Worm (Caenorhabditis elegans) whole organism, L1 larva: Measurements from ENCODE around the gene C44H4.6.
A peak's percentile ranks its signal among the peaks of the same experiment; 100 is the strongest.

Experiments
- C04F5.9 ChIP-seq: sonication (generic microtip); optimal IDR thresholded peaks from 2 replicates; lab custom pipeline; 2016; ENCODE audit warnings: missing genetic modification characterization, missing compliant biosample characterization
- F16B12.6 ChIP-seq: fragments of 150-350 bp; optimal IDR thresholded peaks from 2 replicates; lab custom pipeline; 2014; ENCODE audit warnings: missing biosample characterization, missing genetic modification characterization
- Y116A8C.19 ChIP-seq: sonication (generic microtip); optimal IDR thresholded peaks from 2 replicates; lab custom pipeline; 2016; ENCODE audit warnings: missing compliant biosample characterization, missing genetic modification characterization, borderline replicate concordance
- alr-1 ChIP-seq: fragments of 200-800 bp; sonication (Bioruptor generic); optimal IDR thresholded peaks from 2 replicates; lab custom pipeline; 2018; ENCODE audit warnings: borderline replicate concordance, mild to moderate bottlenecking, missing genetic modification characterization, missing compliant biosample characterization
- aly-2 ChIP-seq: fragments of 150-350 bp; optimal IDR thresholded peaks from 2 replicates; lab custom pipeline; 2014; ENCODE audit warnings: missing biosample characterization, missing genetic modification characterization
- ama-1 ChIP-seq: fragments of 150-350 bp; optimal IDR thresholded peaks from 2 replicates; lab custom pipeline; 2014
- blmp-1 ChIP-seq: fragments of 150-350 bp; optimal IDR thresholded peaks from 2 replicates; lab custom pipeline; 2014; ENCODE audit warnings: missing biosample characterization, missing genetic modification characterization
- ceh-90 ChIP-seq: sonication (generic microtip); optimal IDR thresholded peaks from 2 replicates; lab custom pipeline; 2016; ENCODE audit warnings: missing genetic modification characterization, missing compliant biosample characterization
- egl-13 ChIP-seq: sonication (generic microtip); optimal IDR thresholded peaks from 2 replicates; lab custom pipeline; 2016; ENCODE audit warnings: missing genotype, missing genetic modification reagents, missing genetic modification characterization, missing compliant biosample characterization
- elt-3 ChIP-seq, 6 experiments: fragments of 150-350 bp in 1 of 6; sonication (generic microtip); optimal IDR thresholded peaks; 2 replicates each; lab custom pipeline; 2017 to 2018; ENCODE audit warnings: missing biosample characterization in 6 of 6, missing genetic modification characterization in 6 of 6, inconsistent platforms in 1 of 6
- ets-5 ChIP-seq: fragments of 200-800 bp; sonication (Bioruptor generic); IDR thresholded peaks from 2 replicates; pipeline ENCODE4 v1.3.6; 2022; ENCODE audit warnings: missing genetic modification characterization, missing compliant biosample characterization
- fkh-10 ChIP-seq: sonication (generic microtip); optimal IDR thresholded peaks from 2 replicates; lab custom pipeline; 2017; ENCODE audit warnings: missing biosample characterization, missing genetic modification reagents, missing genetic modification characterization
- fos-1 ChIP-seq: fragments of 150-350 bp; optimal IDR thresholded peaks from 2 replicates; lab custom pipeline; 2014; ENCODE audit warnings: missing biosample characterization, missing genetic modification characterization
- hlh-17 ChIP-seq: fragments of 200-800 bp; sonication (Bioruptor generic); optimal IDR thresholded peaks from 2 replicates; lab custom pipeline; 2018; ENCODE audit warnings: missing genetic modification characterization, mild to moderate bottlenecking, missing compliant biosample characterization, moderate library complexity, borderline replicate concordance
- hpl-2 ChIP-seq: fragments of 150-350 bp; optimal IDR thresholded peaks from 2 replicates; lab custom pipeline; 2014; ENCODE audit warnings: missing biosample characterization, missing genetic modification reagents, missing genetic modification characterization
- jun-1 ChIP-seq: fragments of 150-350 bp; optimal IDR thresholded peaks from 2 replicates; lab custom pipeline; 2014; ENCODE audit warnings: missing biosample characterization, missing genetic modification reagents, missing genetic modification characterization
- lin-13 ChIP-seq: fragments of 150-350 bp; optimal IDR thresholded peaks from 2 replicates; lab custom pipeline; 2014; ENCODE audit warnings: missing biosample characterization, missing genetic modification reagents, missing genetic modification characterization
- lin-14 ChIP-seq: fragments of 200-800 bp; sonication (Bioruptor generic); optimal IDR thresholded peaks from 2 replicates; lab custom pipeline; 2018; ENCODE audit warnings: mild to moderate bottlenecking, missing genetic modification characterization, moderate library complexity, missing compliant biosample characterization
- lin-15B ChIP-seq: fragments of 150-350 bp; sonication (generic microtip); optimal IDR thresholded peaks from 3 replicates; lab custom pipeline; 2014; ENCODE audit warnings: missing biosample characterization, missing genetic modification characterization
- lin-35 ChIP-seq, 2 experiments: fragments of 150-350 bp; optimal IDR thresholded peaks; 2 replicates each; lab custom pipeline; 2014; ENCODE audit warnings: missing biosample characterization in 2 of 2, missing genetic modification characterization in 2 of 2, missing genetic modification reagents in 2 of 2
- lin-39 ChIP-seq: fragments of 150-350 bp; optimal IDR thresholded peaks from 2 replicates; lab custom pipeline; 2014; ENCODE audit warnings: missing biosample characterization, missing genetic modification reagents, missing genetic modification characterization
- lir-3 ChIP-seq: sonication (generic microtip); optimal IDR thresholded peaks from 2 replicates; lab custom pipeline; 2016; ENCODE audit warnings: mild to moderate bottlenecking, missing genetic modification characterization, moderate library complexity, missing compliant biosample characterization; ENCODE audit not compliant: poor library complexity
- mab-9 ChIP-seq: fragments of 200-800 bp; sonication (Bioruptor generic); IDR thresholded peaks from 2 replicates; pipeline ENCODE4 v1.3.6; 2022; ENCODE audit warnings: missing genetic modification reagents, missing genetic modification characterization, missing compliant biosample characterization
- mdl-1 ChIP-seq, 2 experiments: fragments of 150-350 bp; optimal IDR thresholded peaks; 2 replicates each; lab custom pipeline; 2014 to 2017; ENCODE audit warnings: missing biosample characterization in 2 of 2, missing genetic modification characterization in 2 of 2, inconsistent platforms in 1 of 2
- mef-2 ChIP-seq: fragments of 150-350 bp; optimal IDR thresholded peaks from 2 replicates; lab custom pipeline; 2014; ENCODE audit warnings: missing biosample characterization, missing genetic modification characterization
- mep-1 ChIP-seq: fragments of 150-350 bp; optimal IDR thresholded peaks from 2 replicates; lab custom pipeline; 2014; ENCODE audit warnings: missing biosample characterization, missing genetic modification characterization
- nhr-19 ChIP-seq: fragments of 200-800 bp; sonication (Bioruptor generic); conservative IDR thresholded peaks from 2 replicates; pipeline ENCODE4 v1.3.6; 2022; ENCODE audit warnings: missing genetic modification characterization, missing compliant biosample characterization
- nhr-20 ChIP-seq: sonication (generic microtip); optimal IDR thresholded peaks from 2 replicates; lab custom pipeline; 2016; ENCODE audit warnings: mild to moderate bottlenecking, missing genetic modification characterization, missing compliant biosample characterization
- nhr-237 ChIP-seq: fragments of 150-350 bp; optimal IDR thresholded peaks from 2 replicates; lab custom pipeline; 2014; ENCODE audit warnings: missing biosample characterization, missing genetic modification characterization
- nhr-47 ChIP-seq: sonication (generic microtip); optimal IDR thresholded peaks from 2 replicates; lab custom pipeline; 2016; ENCODE audit warnings: mild to moderate bottlenecking, missing genetic modification characterization, moderate library complexity, missing compliant biosample characterization
- nhr-71 ChIP-seq: sonication (generic microtip); optimal IDR thresholded peaks from 2 replicates; lab custom pipeline; 2016; ENCODE audit warnings: mild to moderate bottlenecking, missing genetic modification characterization, moderate library complexity, missing compliant biosample characterization
- nhr-76 ChIP-seq: sonication (generic microtip); optimal IDR thresholded peaks from 2 replicates; lab custom pipeline; 2017; ENCODE audit warnings: missing biosample characterization, missing genetic modification characterization
- nhr-77 ChIP-seq: fragments of 150-350 bp; optimal IDR thresholded peaks from 2 replicates; lab custom pipeline; 2014; ENCODE audit warnings: missing biosample characterization, missing genetic modification characterization
- nhr-85 ChIP-seq: sonication (generic microtip); peaks from one replicate; lab custom pipeline; 2016; ENCODE audit warnings: missing genetic modification characterization, inconsistent platforms, missing compliant biosample characterization
- pqm-1 ChIP-seq: sonication (generic microtip); optimal IDR thresholded peaks from 3 replicates; lab custom pipeline; 2017; ENCODE audit warnings: missing biosample characterization, missing genetic modification characterization
- rnt-1 ChIP-seq: sonication (generic microtip); optimal IDR thresholded peaks from 2 replicates; lab custom pipeline; 2016; ENCODE audit warnings: mild to moderate bottlenecking, missing genetic modification characterization, moderate library complexity, missing compliant biosample characterization
- skn-1 ChIP-seq: fragments of 150-350 bp; optimal IDR thresholded peaks from 2 replicates; lab custom pipeline; 2014; ENCODE audit warnings: missing biosample characterization, missing genetic modification characterization
- snu-23 ChIP-seq: sonication (generic microtip); optimal IDR thresholded peaks from 2 replicates; lab custom pipeline; 2016; ENCODE audit warnings: missing genetic modification characterization, missing compliant biosample characterization
- sptf-1 ChIP-seq: fragments of 150-350 bp; optimal IDR thresholded peaks from 2 replicates; lab custom pipeline; 2014; ENCODE audit warnings: missing biosample characterization, missing genetic modification characterization
- sup-37 ChIP-seq: fragments of 200-800 bp; sonication (Bioruptor generic); optimal IDR thresholded peaks from 2 replicates; lab custom pipeline; 2018; ENCODE audit warnings: mild to moderate bottlenecking, missing genetic modification characterization, missing compliant biosample characterization
- swsn-7 ChIP-seq: sonication (generic microtip); optimal IDR thresholded peaks from 2 replicates; lab custom pipeline; 2016; ENCODE audit warnings: missing genetic modification characterization, missing compliant biosample characterization
- unc-130 ChIP-seq: fragments of 150-350 bp; optimal IDR thresholded peaks from 2 replicates; lab custom pipeline; 2017; ENCODE audit warnings: missing biosample characterization, missing genetic modification characterization, inconsistent platforms
- unc-30 ChIP-seq: sonication (generic microtip); optimal IDR thresholded peaks from 2 replicates; lab custom pipeline; 2017; ENCODE audit warnings: missing biosample characterization, missing genetic modification characterization
- vab-15 ChIP-seq: sonication (generic microtip); optimal IDR thresholded peaks from 2 replicates; lab custom pipeline; 2017; ENCODE audit warnings: missing genotype, mild to moderate bottlenecking, missing genetic modification characterization, missing compliant biosample characterization
- xbp-1 ChIP-seq: sonication (generic microtip); optimal IDR thresholded peaks from 2 replicates; lab custom pipeline; 2016; ENCODE audit warnings: missing genetic modification characterization, missing compliant biosample characterization
- zag-1 ChIP-seq: fragments of 150-350 bp; optimal IDR thresholded peaks from 2 replicates; lab custom pipeline; 2014; ENCODE audit warnings: missing biosample characterization, missing genetic modification characterization
- zip-4 ChIP-seq: fragments of 200-800 bp; sonication (Bioruptor generic); optimal IDR thresholded peaks from 2 replicates; lab custom pipeline; 2018; ENCODE audit warnings: mild to moderate bottlenecking, missing genetic modification characterization, moderate library complexity, missing compliant biosample characterization
- ztf-11 ChIP-seq, 2 experiments: sonication (generic microtip); optimal IDR thresholded peaks; 2 replicates each; lab custom pipeline; 2016 to 2017; ENCODE audit warnings: missing genetic modification characterization in 2 of 2, missing biosample characterization in 1 of 2, missing compliant biosample characterization in 1 of 2

C44H4.6 gene

ce11 chrX:14557352-14557935, 41.7 kb downstream of the C44H4.6 start (continued):
- TF ChIP-seq jun-1 (tag; lab: Kevin White, UChicago) (no peak), xbp-1 (peak; percentile 35), lin-15B (tag; lab: Kevin White, UChicago) (no peak), sup-37 (GFP tag; lab: Kevin White, UChicago) (no peak), alr-1 (no peak), blmp-1 (no peak), swsn-7 (tag; lab: Kevin White, UChicago) (peak; percentile 64), fos-1 (no peak), lin-13 (no peak), hpl-2 (GFP tag; lab: Kevin White, UChicago) (no peak), mab-9 (0 out of 2 replicates have a peak, but pooled peaks have one; percentile 19), F16B12.6 (tag; lab: Kevin White, UChicago) (no peak), lin-39 (tag; lab: Kevin White, UChicago) (peak; percentile 30), mep-1 (tag; lab: Kevin White, UChicago) (no peak), vab-15 (no peak), ceh-90 (tag; lab: Kevin White, UChicago) (no peak), hlh-17 (GFP tag; lab: Kevin White, UChicago) (no peak), pqm-1 (no peak), lir-3 (tag; lab: Kevin White, UChicago) (no peak), mdl-1 (tag; optimal IDR thresholded peaks at IDR 0.05; lab: Kevin White, UChicago) (no peak), egl-13 (tag; lab: Kevin White, UChicago) (peak; percentile 28), snu-23 (GFP tag; lab: Kevin White, UChicago) (peak; percentile 70), ztf-11 (tag; optimal IDR thresholded peaks at IDR 0.05; lab: Kevin White, UChicago) (no peak), zip-4 (GFP tag; lab: Kevin White, UChicago) (peak; percentile 78), elt-3 (tag; optimal IDR thresholded peaks at IDR 0.05; lab: Kevin White, UChicago) (peak in 1 of 6 experiments; percentile 13), rnt-1 (peak; percentile 88), C04F5.9 (tag; lab: Kevin White, UChicago) (no peak), sptf-1 (tag; lab: Kevin White, UChicago) (no peak), nhr-77 (tag; lab: Kevin White, UChicago) (no peak), nhr-71 (tag; lab: Kevin White, UChicago) (peak; percentile 96), lin-35 (GFP tag; optimal IDR thresholded peaks at IDR 0.05; lab: Kevin White, UChicago) (peak; percentile 8 to 19)

- TF ChIP-seq hpl-2 (GFP tag; lab: Kevin White, UChicago), result no peak
- peak; percentile 27 for TF ChIP-seq blmp-1
- no peak for TF ChIP-seq vab-15
- TF ChIP-seq nhr-76 (tag; lab: Kevin White, UChicago), result no peak
- no peak for TF ChIP-seq sptf-1 (tag; lab: Kevin White, UChicago)
- TF ChIP-seq nhr-71 (tag; lab: Kevin White, UChicago), result peak; percentile 66
- no peak for TF ChIP-seq unc-30 (tag; lab: Kevin White, UChicago)
- TF ChIP-seq hlh-17 (GFP tag; lab: Kevin White, UChicago), result no peak
- no peak for TF ChIP-seq Y116A8C.19 (tag; lab: Kevin White, UChicago)
- TF ChIP-seq nhr-47 (tag; lab: Kevin White, UChicago), result no peak
- no peak for TF ChIP-seq fos-1
- peak; percentile 51 for TF ChIP-seq nhr-85 (tag; lab: Kevin White, UChicago)
- peak; percentile 24 for TF ChIP-seq nhr-20 (tag; lab: Kevin White, UChicago)
- TF ChIP-seq fkh-10, result no peak
- no peak for TF ChIP-seq nhr-77 (tag; lab: Kevin White, UChicago)
- no peak for TF ChIP-seq zag-1
- peak; percentile 36 for TF ChIP-seq lin-14 (GFP tag; lab: Kevin White, UChicago)
- TF ChIP-seq ets-5 (GFP tag; lab: Robert Waterston, UW), result no peak
- no peak for TF ChIP-seq ama-1 (lab: Kevin White, UChicago)
- no peak for TF ChIP-seq unc-130 (tag; lab: Kevin White, UChicago)
- peak in 1 of 2 experiments; percentile 13 for TF ChIP-seq lin-35 (GFP tag; optimal IDR thresholded peaks at IDR 0.05; lab: Kevin White, UChicago)
- no peak for TF ChIP-seq aly-2 (tag; lab: Kevin White, UChicago)
- TF ChIP-seq nhr-19 (GFP tag; lab: Robert Waterston, UW), result no peak
- TF ChIP-seq nhr-237 (tag; lab: Kevin White, UChicago), result no peak
- TF ChIP-seq mef-2 (tag; lab: Kevin White, UChicago), result no peak
- no peak for TF ChIP-seq rnt-1
- no peak for TF ChIP-seq mdl-1 (tag; optimal IDR thresholded peaks at IDR 0.05; lab: Kevin White, UChicago)
- TF ChIP-seq skn-1 (tag; lab: Kevin White, UChicago), result no peak
- peak; percentile 8 for TF ChIP-seq snu-23 (GFP tag; lab: Kevin White, UChicago)
Observed at ce11 chrX:14556403-14556802, 42.7 kb downstream of the C44H4.6 start.
